Fruit fly (Drosophila melanogaster): ENCODE results near the gene bc10.

Gene bc10

dm6 chr3L:5577250-5578138, 12.5 kb downstream of the bc10 start, which contains the start of gene Msr-110 (continued):
- TF ChIP-seq CG8478 (optimal IDR thresholded peaks at IDR 0.05) (no peak), tin (GFP tag; optimal IDR thresholded peaks at IDR 0.05) (peak; percentile 76), amos (GFP tag; IDR thresholded peaks at IDR 0.05; ENCODE audit: partially characterized antibody) (no peak), CG2712 (tag; optimal IDR thresholded peaks at IDR 0.05) (peak; percentile 88), Deaf1 (tag; optimal IDR thresholded peaks at IDR 0.05) (peak; percentile 77), H15 (GFP tag; IDR thresholded peaks at IDR 0.05) (peak; percentile 84), dmrt11E (tag; optimal IDR thresholded peaks at IDR 0.05) (no peak), gce (GFP tag; IDR thresholded peaks at IDR 0.05) (peak; percentile 82; the same call in 2 of the 3 replicates), disco-r (GFP tag; optimal IDR thresholded peaks at IDR 0.05) (peak; percentile 45), pum (GFP tag; optimal IDR thresholded peaks at IDR 0.05) (peak; percentile 74), CG10654 (GFP tag; optimal IDR thresholded peaks at IDR 0.05) (peak; percentile 70), Aef1 (GFP tag; IDR thresholded peaks at IDR 0.05) (peak; percentile 86), CG17385 (GFP tag; optimal IDR thresholded peaks at IDR 0.05) (peak; percentile 88), tup (GFP tag; optimal IDR thresholded peaks at IDR 0.05) (peak; percentile 45), fd64A (GFP tag; optimal IDR thresholded peaks at IDR 0.05) (peak; percentile 60), fru (optimal IDR thresholded peaks at IDR 0.05) (no peak), scrt (GFP tag; optimal IDR thresholded peaks at IDR 0.05) (peak; percentile 80), ATbp (GFP tag; optimal IDR thresholded peaks at IDR 0.05) (peak; percentile 87), CG6791 (GFP tag; IDR thresholded peaks at IDR 0.05; ENCODE audit: partially characterized antibody) (no peak), sd (tag; optimal IDR thresholded peaks at IDR 0.05) (peak; percentile 82), z (GFP tag; IDR thresholded peaks at IDR 0.05) (no peak), CG17612 (GFP tag; IDR thresholded peaks at IDR 0.05) (peak; percentile 23), Ptx1 (GFP tag; IDR thresholded peaks at IDR 0.05) (peak; percentile 95), CG12659 (GFP tag; optimal IDR thresholded peaks at IDR 0.05) (peak; percentile 92), CG12744 (GFP tag; optimal IDR thresholded peaks at IDR 0.05) (peak; percentile 73), Fer3 (tag; optimal IDR thresholded peaks at IDR 0.05) (peak; percentile 94), ken (GFP tag; IDR thresholded peaks at IDR 0.05) (peak; percentile 65), psq (GFP tag; optimal IDR thresholded peaks at IDR 0.05) (peak; percentile 59), so (GFP tag; IDR thresholded peaks at IDR 0.05) (peak; percentile 90), CG18262 (tag; optimal IDR thresholded peaks at IDR 0.05) (peak; percentile 86), CG14014 (GFP tag; IDR thresholded peaks at IDR 0.05) (peak; percentile 90), CkIIα-i1 (GFP tag; IDR thresholded peaks at IDR 0.05) (peak; percentile 64), CG12769 (tag; optimal IDR thresholded peaks at IDR 0.05) (peak; percentile 91), Gug (GFP tag; IDR thresholded peaks at IDR 0.05) (peak; percentile 78; the same call in 3 of the 4 replicates), CG31441 (GFP tag; IDR thresholded peaks at IDR 0.05) (peak; percentile 92), schlank (tag; optimal IDR thresholded peaks at IDR 0.05) (peak; percentile 54), CrebB (tag; optimal IDR thresholded peaks at IDR 0.05) (peak; percentile 81), p53 (GFP tag; optimal IDR thresholded peaks at IDR 0.05) (peak; percentile 35), zfh1 (GFP tag; IDR thresholded peaks at IDR 0.05) (peak; percentile 72), CG32772 (GFP tag; IDR thresholded peaks at IDR 0.05) (peak; percentile 89), CG10267 (tag; optimal IDR thresholded peaks at IDR 0.05) (peak; percentile 75), hth (optimal IDR thresholded peaks at IDR 0.05) (no peak), fd3F (GFP tag; optimal IDR thresholded peaks at IDR 0.05) (peak; percentile 87), CG14965 (GFP tag; optimal IDR thresholded peaks at IDR 0.05; ENCODE audit: borderline replicate concordance) (no peak), dysf (GFP tag; IDR thresholded peaks at IDR 0.05) (peak; percentile 95), run (tag; optimal IDR thresholded peaks at IDR 0.05) (peak; percentile 85), CG10462 (GFP tag; optimal IDR thresholded peaks at IDR 0.05) (peak; percentile 64), CG15479 (GFP tag; optimal IDR thresholded peaks at IDR 0.05) (no peak), Mad (GFP tag; optimal IDR thresholded peaks at IDR 0.05) (peak; percentile 76), CG8359 (GFP tag; optimal IDR thresholded peaks at IDR 0.05; ENCODE audit: borderline replicate concordance) (peak; percentile 39)
